Fruit fly (Drosophila melanogaster): Measurements from ENCODE around the gene CG31862.

The CG31862 gene

dm6 chr2L:12350880-12351279, 12.2 kb downstream of the CG31862 start (continued):
- TF ChIP-seq Mes4 (GFP tag; optimal IDR thresholded peaks at IDR 0.05) (no peak), Xrp1 (GFP tag; IDR thresholded peaks at IDR 0.05) (peak; percentile 75), NC2β (GFP tag; optimal IDR thresholded peaks at IDR 0.05) (peak; percentile 67), CG18262 (tag; optimal IDR thresholded peaks at IDR 0.05) (peak; percentile 53), Opbp (GFP tag; IDR thresholded peaks at IDR 0.05; ENCODE audit: partially characterized antibody) (no peak), CG17359 (tag; optimal IDR thresholded peaks at IDR 0.05) (peak; percentile 32), Fer2 (tag; optimal IDR thresholded peaks at IDR 0.05) (no peak), CG12071 (GFP tag; optimal IDR thresholded peaks at IDR 0.05) (peak; percentile 10), corto (GFP tag; optimal IDR thresholded peaks at IDR 0.05) (no peak), CG32767 (GFP tag; IDR thresholded peaks at IDR 0.05) (0 out of 2 replicates have a peak, but pooled peaks have one; percentile 26), CG13123 (GFP tag; optimal IDR thresholded peaks at IDR 0.05) (no peak), zfh1 (GFP tag; IDR thresholded peaks at IDR 0.05) (peak; percentile 90), Kr (GFP tag; optimal IDR thresholded peaks at IDR 0.05) (no peak), CG10267 (tag; optimal IDR thresholded peaks at IDR 0.05) (peak; percentile 49), CG13624 (GFP tag; optimal IDR thresholded peaks at IDR 0.05) (no peak), Taf1 (GFP tag; IDR thresholded peaks at IDR 0.05) (no peak), hkb (optimal IDR thresholded peaks at IDR 0.05) (no peak), hkb (GFP tag; IDR thresholded peaks at IDR 0.05) (peak; percentile 54; the same call in 1 of the 2 replicates), dmrt99B (tag; optimal IDR thresholded peaks at IDR 0.05) (peak; percentile 49), Gsc (GFP tag; IDR thresholded peaks at IDR 0.05) (no peak), sens-2 (GFP tag; IDR thresholded peaks at IDR 0.05) (peak; percentile 65; the same call in 1 of the 2 replicates), bcd (GFP tag; optimal IDR thresholded peaks at IDR 0.05) (no peak), NC2α (GFP tag; optimal IDR thresholded peaks at IDR 0.05) (no peak), Sox102F (GFP tag; optimal IDR thresholded peaks at IDR 0.05) (peak; percentile 49), danr (GFP tag; IDR thresholded peaks at IDR 0.05) (peak; percentile 16; the same call in 1 of the 2 replicates), pfk (GFP tag; optimal IDR thresholded peaks at IDR 0.05) (no peak), CG4820 (GFP tag; optimal IDR thresholded peaks at IDR 0.05) (peak; percentile 43), dan (GFP tag; IDR thresholded peaks at IDR 0.05) (no peak), org-1 (GFP tag; optimal IDR thresholded peaks at IDR 0.05) (peak; percentile 43), MBD-R2 (GFP tag; IDR thresholded peaks at IDR 0.05) (no peak), Aef1 (GFP tag; IDR thresholded peaks at IDR 0.05) (0 out of 3 replicates have a peak, but pooled peaks have one; percentile 28), CG31365 (tag; optimal IDR thresholded peaks at IDR 0.05) (no peak), HLH3B (GFP tag; IDR thresholded peaks at IDR 0.05) (peak; percentile 47; the same call in 1 of the 2 replicates), CG6654 (GFP tag; optimal IDR thresholded peaks at IDR 0.05) (no peak), her (GFP tag; optimal IDR thresholded peaks at IDR 0.05) (peak; percentile 1), CG31224 (GFP tag; IDR thresholded peaks at IDR 0.05) (0 out of 2 replicates have a peak, but pooled peaks have one; percentile 8), Xbp1 (GFP tag; optimal IDR thresholded peaks at IDR 0.05) (peak; percentile 26), Lhr (GFP tag; optimal IDR thresholded peaks at IDR 0.05) (no peak), bab2 (GFP tag; optimal IDR thresholded peaks at IDR 0.05) (peak; percentile 24), eyg (GFP tag; optimal IDR thresholded peaks at IDR 0.05) (peak; percentile 14), oc (tag; optimal IDR thresholded peaks at IDR 0.05) (no peak), HmgD (GFP tag; optimal IDR thresholded peaks at IDR 0.05) (no peak)

DNA sequence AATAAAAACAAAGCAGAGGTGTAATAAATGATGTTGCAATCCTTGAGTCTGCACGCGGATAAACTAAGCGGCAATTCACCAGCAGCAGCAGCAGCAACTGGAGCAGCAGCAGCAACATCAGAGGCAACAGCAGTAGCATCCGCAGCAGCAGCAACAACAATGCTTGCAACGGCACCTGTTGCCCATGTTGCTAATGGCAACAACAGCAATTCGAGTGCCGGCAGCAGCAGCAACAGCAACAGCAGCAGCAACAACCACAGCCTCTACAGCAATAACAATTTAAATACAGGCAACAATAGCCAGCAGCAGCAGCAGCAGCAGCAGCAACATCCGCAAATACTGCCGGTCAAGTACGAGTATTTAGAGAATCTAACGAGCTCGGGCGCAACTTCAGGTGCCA, 13.3 kb downstream of the CG31862 start:
- TF ChIP-seq Ets65A (GFP tag) = peak; percentile 49
- TF ChIP-seq ci (GFP tag; IDR thresholded peaks at IDR 0.05) = no peak
